Fruit fly (Drosophila melanogaster) whole organism, adult: ENCODE measurements around the gene CG17211.

Source experiments
- CG14711 ChIP-seq: fragments of 200-800 bp; sonication (Bioruptor generic); optimal IDR thresholded peaks from 2 replicates; lab custom pipeline; 2018; ENCODE audit warnings: missing biosample characterization, mild to moderate bottlenecking, missing genetic modification characterization, moderate library complexity
- CG33017 ChIP-seq: fragments of 200-800 bp; sonication (Bioruptor generic); optimal IDR thresholded peaks from 2 replicates; lab custom pipeline; 2018; ENCODE audit warnings: missing biosample characterization, mild to moderate bottlenecking, missing genetic modification characterization, moderate library complexity
- CG7045 ChIP-seq: fragments of 200-800 bp; sonication (Bioruptor generic); optimal IDR thresholded peaks from 2 replicates; lab custom pipeline; 2017; ENCODE audit warnings: missing biosample characterization, mild to moderate bottlenecking, missing genetic modification characterization
- CG7101 ChIP-seq: fragments of 200-800 bp; sonication (Bioruptor generic); optimal IDR thresholded peaks from 2 replicates; lab custom pipeline; 2018; ENCODE audit warnings: missing biosample characterization, mild to moderate bottlenecking, missing genetic modification characterization, moderate library complexity
- Crg-1 ChIP-seq: fragments of 200-800 bp; sonication (Bioruptor generic); optimal IDR thresholded peaks from 2 replicates; lab custom pipeline; 2016; ENCODE audit warnings: missing biosample characterization, missing genetic modification characterization
- Mnt ChIP-seq: fragments of 200-800 bp; sonication (Bioruptor generic); optimal IDR thresholded peaks from 2 replicates; lab custom pipeline; 2016; ENCODE audit warnings: missing biosample characterization, mild to moderate bottlenecking, missing genetic modification characterization
- bab1 ChIP-seq: fragments of 200-800 bp; sonication (Bioruptor generic); optimal IDR thresholded peaks from 3 replicates; lab custom pipeline; 2019; ENCODE audit warnings: missing biosample characterization, mild to moderate bottlenecking, missing genetic modification characterization, moderate library complexity
- kay ChIP-seq: fragments of 200-800 bp; sonication (Bioruptor generic); peaks from one replicate; lab custom pipeline; 2016; ENCODE audit warnings: missing biosample characterization, missing genetic modification characterization, borderline replicate concordance
- pad ChIP-seq: fragments of 200-800 bp; sonication (Bioruptor generic); optimal IDR thresholded peaks from 3 replicates; lab custom pipeline; 2017; ENCODE audit warnings: missing biosample characterization, missing genetic modification characterization, mild to moderate bottlenecking, moderate library complexity, missing genetic modification reagents
- tj ChIP-seq: fragments of 200-800 bp; sonication (Bioruptor generic); optimal IDR thresholded peaks from 3 replicates; lab custom pipeline; 2017; ENCODE audit warnings: missing biosample characterization, mild to moderate bottlenecking, missing genetic modification characterization, moderate library complexity

DNA sequence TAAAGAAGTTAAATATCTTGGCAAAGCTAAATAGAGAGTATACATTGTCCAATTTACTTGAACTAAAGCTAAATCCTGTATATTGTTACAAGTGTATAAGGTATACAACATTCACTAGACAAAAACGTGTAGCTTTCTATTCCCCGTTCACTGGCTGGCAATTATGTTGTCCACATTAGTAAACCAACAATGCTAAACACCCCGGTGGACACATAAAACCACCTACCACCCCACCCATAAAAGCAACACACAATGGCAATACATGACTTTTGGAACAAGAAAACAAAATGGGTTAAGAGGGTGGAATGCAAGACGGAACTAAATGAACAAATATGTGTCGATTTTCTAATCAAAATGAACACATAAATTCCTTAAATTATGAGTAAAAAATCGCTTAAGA lies 49.8 kb downstream of the CG17211 start, which contains the start of gene ZnT33D:
- TF ChIP-seq CG7045 (GFP tag; lab: Kevin White, UChicago) = no peak
- no peak for TF ChIP-seq kay (GFP tag; lab: Kevin White, UChicago)
- TF ChIP-seq Mnt (GFP tag; lab: Kevin White, UChicago) = no peak
- TF ChIP-seq CG33017 (tag; lab: Kevin White, UChicago) = no peak
- TF ChIP-seq pad (GFP tag; lab: Kevin White, UChicago) = no peak
- no peak for TF ChIP-seq Crg-1 (GFP tag; lab: Kevin White, UChicago)
- no peak for TF ChIP-seq CG14711 (tag; lab: Kevin White, UChicago)
- no peak for TF ChIP-seq CG7101 (tag; lab: Kevin White, UChicago)
- no peak for TF ChIP-seq bab1 (GFP tag; lab: Kevin White, UChicago)
- no peak for TF ChIP-seq tj (GFP tag; lab: Kevin White, UChicago)
